Fruit fly (Drosophila melanogaster) whole organism, wandering third instar larva: Measurements from ENCODE around the gene Cp16.
A peak's percentile ranks its signal among the peaks of the same experiment; 100 is the strongest.

Source experiments
- Dif ChIP-seq: fragments of 200-275, 200-300 bp; sonication (Bioruptor generic); optimal IDR thresholded peaks from 2 replicates; lab custom pipeline; 2018; ENCODE audit warnings: missing biosample characterization, missing genetic modification characterization; ENCODE audit not compliant: partially characterized antibody
- GATAd ChIP-seq: sonication (Bioruptor generic); optimal IDR thresholded peaks from 2 replicates; lab custom pipeline; 2016; ENCODE audit warnings: missing biosample characterization, missing genetic modification characterization
- Hr78 ChIP-seq: fragments of >200 bp; optimal IDR thresholded peaks from 2 replicates; lab custom pipeline; 2017; ENCODE audit warnings: missing biosample characterization, missing genetic modification characterization
- Hr83 ChIP-seq: fragments of 200-300 bp; sonication (Bioruptor generic); optimal IDR thresholded peaks from 2 replicates; lab custom pipeline; 2016; ENCODE audit warnings: missing biosample characterization, mild to moderate bottlenecking, missing genetic modification characterization, moderate library complexity; ENCODE audit not compliant: poor library complexity, severe bottlenecking
- Jra ChIP-seq: sonication (Bioruptor generic); optimal IDR thresholded peaks from 2 replicates; lab custom pipeline; 2016; ENCODE audit warnings: missing biosample characterization, missing genetic modification characterization
- Myc ChIP-seq: fragments of >200 bp; optimal IDR thresholded peaks from 2 replicates; lab custom pipeline; 2017
- OdsH ChIP-seq: fragments of 200-800 bp; sonication (Bioruptor generic); optimal IDR thresholded peaks from 2 replicates; lab custom pipeline; 2016; ENCODE audit warnings: missing biosample characterization, mild to moderate bottlenecking, missing genetic modification characterization
- Rel ChIP-seq, 2 experiments: fragments of 200-800 bp; sonication (Bioruptor generic) in 1 of 2; optimal IDR thresholded peaks; 2 replicates in 1 of 2; 3 replicates in 1 of 2; lab custom pipeline; 2016 to 2019; ENCODE audit warnings: mild to moderate bottlenecking in 2 of 2, missing biosample characterization in 2 of 2, missing genetic modification characterization in 2 of 2, moderate library complexity in 1 of 2
- dmrt93B ChIP-seq: fragments of 200-800 bp; sonication (Bioruptor generic); optimal IDR thresholded peaks from 2 replicates; lab custom pipeline; 2018; ENCODE audit warnings: missing biosample characterization, mild to moderate bottlenecking, missing genetic modification characterization
- dsf ChIP-seq: sonication (Bioruptor generic); optimal IDR thresholded peaks from 2 replicates; lab custom pipeline; 2016; ENCODE audit warnings: missing biosample characterization, missing genetic modification characterization, borderline replicate concordance
- fru ChIP-seq: fragments of 200-800 bp; sonication (Bioruptor generic); optimal IDR thresholded peaks from 3 replicates; lab custom pipeline; 2016; ENCODE audit warnings: missing biosample characterization, mild to moderate bottlenecking, missing genetic modification characterization
- lola ChIP-seq: fragments of >200 bp; optimal IDR thresholded peaks from 2 replicates; lab custom pipeline; 2017; ENCODE audit warnings: missing biosample characterization, missing genetic modification characterization
- sv ChIP-seq: fragments of 200-800 bp; sonication (Bioruptor generic); optimal IDR thresholded peaks from 3 replicates; lab custom pipeline; 2016; ENCODE audit warnings: missing biosample characterization, missing genetic modification characterization
- woc ChIP-seq: sonication (Bioruptor generic); optimal IDR thresholded peaks from 2 replicates; lab custom pipeline; 2016; ENCODE audit warnings: missing biosample characterization, mild to moderate bottlenecking, missing genetic modification characterization

- TF ChIP-seq sv (GFP tag; lab: Kevin White, UChicago) (no peak), woc (GFP tag; lab: Kevin White, UChicago) (no peak), OdsH (GFP tag; lab: Kevin White, UChicago) (no peak), Jra (GFP tag; lab: Kevin White, UChicago) (no peak), fru (GFP tag; lab: Kevin White, UChicago) (no peak), lola (GFP tag; lab: Kevin White, UChicago) (no peak), dmrt93B (GFP tag; lab: Kevin White, UChicago) (no peak), Dif (GFP tag; lab: Kevin White, UChicago) (no peak), Myc (no peak), Rel (GFP tag; optimal IDR thresholded peaks at IDR 0.05; lab: Kevin White, UChicago) (no peak), Rel (tag; optimal IDR thresholded peaks at IDR 0.05; lab: Kevin White, UChicago) (peak; percentile 69), GATAd (GFP tag; lab: Kevin White, UChicago) (no peak), Hr83 (no peak), dsf (no peak), Hr78 (GFP tag; lab: Kevin White, UChicago) (no peak)
Observed at dm6 chr3L:8693558-8694502, 37.9 kb upstream of the Cp16 start.
